Worm (Caenorhabditis elegans): ENCODE data around the gene micu-1.

ce11 chrIV:13319886-13320650 is 22.3 kb downstream of the micu-1 start:
- TF ChIP-seq ceh-36 (tag; optimal IDR thresholded peaks at IDR 0.05), result no peak
- no peak for TF ChIP-seq ama-1 (optimal IDR thresholded peaks at IDR 0.05)
- TF ChIP-seq pes-1 (GFP tag; IDR thresholded peaks at IDR 0.05), result no peak
- no peak for TF ChIP-seq hmg-4 (GFP tag; optimal IDR thresholded peaks at IDR 0.05)
- no peak for TF ChIP-seq F13C5.2 (tag; optimal IDR thresholded peaks at IDR 0.05)
- no peak for TF ChIP-seq scrt-1 (GFP tag; IDR thresholded peaks at IDR 0.05)
- TF ChIP-seq flt-1 (GFP tag; IDR thresholded peaks at IDR 0.05), result no peak
- no peak for TF ChIP-seq B0310.2 (tag; optimal IDR thresholded peaks at IDR 0.05)
- no peak for TF ChIP-seq tbx-37 (GFP tag; conservative IDR thresholded peaks at IDR 0.05)
- TF ChIP-seq aly-1 (tag; optimal IDR thresholded peaks at IDR 0.05), result no peak
- TF ChIP-seq ceh-13 (GFP tag; optimal IDR thresholded peaks at IDR 0.05), result no peak
- TF ChIP-seq ets-7 (tag; optimal IDR thresholded peaks at IDR 0.05), result no peak
- TF ChIP-seq tra-4 (tag; optimal IDR thresholded peaks at IDR 0.05), result no peak

Measured in whole organism, early embryonic.